Fruit fly (Drosophila melanogaster): Measurements from ENCODE around the gene CG5849.
A peak's percentile ranks its signal among the peaks of the same experiment; 100 is the strongest.

The CG5849 gene

dm6 chr3R:21745887-21746286 is 6.0 kb downstream of the CG5849 start:
- TF ChIP-seq kay (GFP tag; ENCODE audit: borderline replicate concordance): no peak
- TF ChIP-seq toe (GFP tag; optimal IDR thresholded peaks at IDR 0.05): no peak
- TF ChIP-seq CG33017 (tag; optimal IDR thresholded peaks at IDR 0.05): no peak
- TF ChIP-seq cic (GFP tag; optimal IDR thresholded peaks at IDR 0.05): peak; percentile 0
- TF ChIP-seq tj (GFP tag; optimal IDR thresholded peaks at IDR 0.05): no peak
- TF ChIP-seq Crg-1 (GFP tag; optimal IDR thresholded peaks at IDR 0.05): no peak
- TF ChIP-seq CG5204 (GFP tag; optimal IDR thresholded peaks at IDR 0.05): no peak

- TF ChIP-seq CG7045 (GFP tag; optimal IDR thresholded peaks at IDR 0.05) (no peak), kay (GFP tag; ENCODE audit: borderline replicate concordance) (peak; percentile 33), cic (GFP tag; optimal IDR thresholded peaks at IDR 0.05) (peak; percentile 19)
Observed at dm6 chr3R:21748954-21749920, 9.3 kb downstream of the CG5849 start, which contains the start of gene CG31233. Gene CG31233 (plus strand): TSS chr3R:21749853.

- peak; percentile 52 for TF ChIP-seq kay (GFP tag; ENCODE audit: borderline replicate concordance)
- no peak for TF ChIP-seq CG5204 (GFP tag; optimal IDR thresholded peaks at IDR 0.05)
Observed at dm6 chr3R:21753099-21753498, 13.2 kb downstream of the CG5849 start.

- TF ChIP-seq cnc (optimal IDR thresholded peaks at IDR 0.05) (peak in 1 of 2 experiments; percentile 64), kay (GFP tag; ENCODE audit: borderline replicate concordance) (peak; percentile 18), cic (GFP tag; optimal IDR thresholded peaks at IDR 0.05) (peak; percentile 77), ovo (GFP tag; optimal IDR thresholded peaks at IDR 0.05) (no peak), CG12768 (GFP tag; optimal IDR thresholded peaks at IDR 0.05) (peak; percentile 12), Mnt (GFP tag; optimal IDR thresholded peaks at IDR 0.05) (peak; percentile 37)
Observed at dm6 chr3R:21753974-21754373, 14.1 kb downstream of the CG5849 start, which contains the start of gene CG31198. Gene CG31198 (plus strand): TSS chr3R:21754324.

- TF ChIP-seq cic (GFP tag; optimal IDR thresholded peaks at IDR 0.05) (peak; percentile 66), CG12768 (GFP tag; optimal IDR thresholded peaks at IDR 0.05) (no peak), tj (GFP tag; optimal IDR thresholded peaks at IDR 0.05) (no peak), CG1620 (GFP tag; optimal IDR thresholded peaks at IDR 0.05) (no peak)
Observed at dm6 chr3R:21757550-21757949, 17.6 kb downstream of the CG5849 start.

dm6 chr3R:21758145-21758856 is 18.4 kb downstream of the CG5849 start, which contains the start of gene CG42335:
Gene CG42335 (plus strand): TSS chr3R:21758764.
- TF ChIP-seq CG5204 (GFP tag; optimal IDR thresholded peaks at IDR 0.05) (no peak), kay (GFP tag; ENCODE audit: borderline replicate concordance) (peak; percentile 56), cic (GFP tag; optimal IDR thresholded peaks at IDR 0.05) (peak; percentile 5)

dm6 chr3R:21769218-21769617 is 29.3 kb downstream of the CG5849 start, which contains the start of gene Burs:
Gene Burs (plus strand): TSS chr3R:21769518.
- TF ChIP-seq tj (GFP tag; optimal IDR thresholded peaks at IDR 0.05): no peak

dm6 chr3R:21775766-21776165 is 35.9 kb downstream of the CG5849 start, which contains the start of the genes GABA-B-R2 and CG6800:
Gene GABA-B-R2 (minus strand): TSS chr3R:21775840.
Gene CG6800 (plus strand): TSS chr3R:21776138.
- TF ChIP-seq pad (GFP tag; optimal IDR thresholded peaks at IDR 0.05): no peak
- TF ChIP-seq CG14711 (tag; optimal IDR thresholded peaks at IDR 0.05): no peak
- TF ChIP-seq tj (GFP tag; optimal IDR thresholded peaks at IDR 0.05): no peak
- no peak for TF ChIP-seq CG11617 (GFP tag; optimal IDR thresholded peaks at IDR 0.05)
- TF ChIP-seq cic (GFP tag; optimal IDR thresholded peaks at IDR 0.05): no peak
- TF ChIP-seq toe (GFP tag; optimal IDR thresholded peaks at IDR 0.05): no peak
- TF ChIP-seq CG1620 (GFP tag; optimal IDR thresholded peaks at IDR 0.05): no peak
- no peak for TF ChIP-seq CG33017 (tag; optimal IDR thresholded peaks at IDR 0.05)
- no peak for TF ChIP-seq Hr96 (GFP tag; optimal IDR thresholded peaks at IDR 0.05)
- no peak for TF ChIP-seq CG12768 (GFP tag; optimal IDR thresholded peaks at IDR 0.05)
- TF ChIP-seq ovo (GFP tag; optimal IDR thresholded peaks at IDR 0.05): no peak
- TF ChIP-seq Clk (GFP tag; optimal IDR thresholded peaks at IDR 0.05): no peak
- no peak for TF ChIP-seq Crg-1 (GFP tag; optimal IDR thresholded peaks at IDR 0.05)
- TF ChIP-seq CG7045 (GFP tag; optimal IDR thresholded peaks at IDR 0.05): no peak
- no peak for TF ChIP-seq cnc (optimal IDR thresholded peaks at IDR 0.05)
- TF ChIP-seq kay (GFP tag; ENCODE audit: borderline replicate concordance): no peak
- no peak for TF ChIP-seq CG5204 (GFP tag; optimal IDR thresholded peaks at IDR 0.05)

Measured in whole organism, adult.